Fruit fly (Drosophila melanogaster): ENCODE results near the gene CG14963.

The CG14963 gene

DNA sequence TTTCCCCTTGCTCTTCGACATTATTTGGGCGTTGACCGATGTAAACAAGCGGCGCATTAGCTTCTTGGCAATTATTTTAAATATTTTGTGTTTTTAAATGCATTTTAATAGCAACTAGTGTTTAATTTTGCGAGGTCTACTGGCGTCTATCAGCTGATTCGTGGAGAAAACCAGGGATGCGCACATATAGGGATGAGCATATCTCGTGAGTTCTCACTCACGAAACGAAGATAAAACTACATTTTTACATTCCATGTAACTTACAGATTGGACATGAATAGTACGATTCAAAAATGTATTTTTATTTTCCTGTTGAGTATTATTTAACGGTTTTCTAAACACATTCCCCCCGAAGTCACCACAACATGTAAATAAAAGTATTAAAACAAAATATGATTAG is 25.1 kb upstream of the CG14963 start, which contains the start of gene CG14966 (continued):
- TF ChIP-seq Xbp1 (GFP tag; optimal IDR thresholded peaks at IDR 0.05): peak; percentile 52
- TF ChIP-seq CG9609 (GFP tag; optimal IDR thresholded peaks at IDR 0.05): no peak
- TF ChIP-seq CG17361 (GFP tag; IDR thresholded peaks at IDR 0.05): 0 out of 3 replicates have a peak, but pooled peaks have one; percentile 24
- TF ChIP-seq vfl (GFP tag; optimal IDR thresholded peaks at IDR 0.05): peak; percentile 28
- TF ChIP-seq Opbp (GFP tag; IDR thresholded peaks at IDR 0.05; ENCODE audit: partially characterized antibody): peak; percentile 87
- peak; percentile 4 for TF ChIP-seq Chrac-16 (GFP tag; optimal IDR thresholded peaks at IDR 0.05)
- TF ChIP-seq CG2129 (GFP tag; IDR thresholded peaks at IDR 0.05; ENCODE audit: partially characterized antibody): peak; percentile 80
- peak; percentile 70 for TF ChIP-seq CHES-1-like (GFP tag; optimal IDR thresholded peaks at IDR 0.05)
- TF ChIP-seq HLH4C (GFP tag; IDR thresholded peaks at IDR 0.05; ENCODE audit: partially characterized antibody): peak; percentile 76
- TF ChIP-seq gro (GFP tag; optimal IDR thresholded peaks at IDR 0.05): peak; percentile 58
- peak; percentile 76 for TF ChIP-seq trem (tag; optimal IDR thresholded peaks at IDR 0.05)
- no peak for TF ChIP-seq Usf (GFP tag; optimal IDR thresholded peaks at IDR 0.05)
- TF ChIP-seq CG2678 (tag; optimal IDR thresholded peaks at IDR 0.05): peak; percentile 4
- TF ChIP-seq MESR4 (GFP tag; optimal IDR thresholded peaks at IDR 0.05): peak; percentile 62
- TF ChIP-seq H2.0 (GFP tag; IDR thresholded peaks at IDR 0.05): 0 out of 2 replicates have a peak, but pooled peaks have one; percentile 6
- peak; percentile 91 for TF ChIP-seq CG42726 (GFP tag; IDR thresholded peaks at IDR 0.05; ENCODE audit: partially characterized antibody)
- TF ChIP-seq bigmax (GFP tag; optimal IDR thresholded peaks at IDR 0.05): peak; percentile 8
- peak; percentile 43 for TF ChIP-seq luna (GFP tag; optimal IDR thresholded peaks at IDR 0.05)
- TF ChIP-seq CrebB (tag; optimal IDR thresholded peaks at IDR 0.05): no peak
- peak; percentile 80 for TF ChIP-seq zen2 (GFP tag; IDR thresholded peaks at IDR 0.05; ENCODE audit: partially characterized antibody)
- no peak for TF ChIP-seq CG7556 (GFP tag; optimal IDR thresholded peaks at IDR 0.05)
- TF ChIP-seq CG16813 (GFP tag; IDR thresholded peaks at IDR 0.05; ENCODE audit: partially characterized antibody): peak; percentile 91
- peak; percentile 0 for TF ChIP-seq CG7786 (GFP tag; optimal IDR thresholded peaks at IDR 0.05)
- TF ChIP-seq mam (GFP tag; optimal IDR thresholded peaks at IDR 0.05): peak; percentile 62
- TF ChIP-seq CG12391 (tag; optimal IDR thresholded peaks at IDR 0.05): peak; percentile 33
- TF ChIP-seq CG2120 (GFP tag; optimal IDR thresholded peaks at IDR 0.05): peak; percentile 66
- peak; percentile 88 for TF ChIP-seq sens (GFP tag)
- peak; percentile 23 for TF ChIP-seq Bteb2 (GFP tag; optimal IDR thresholded peaks at IDR 0.05)
- peak; percentile 64 for TF ChIP-seq Nf-YC (tag; optimal IDR thresholded peaks at IDR 0.05)
- TF ChIP-seq nerfin-2 (GFP tag; IDR thresholded peaks at IDR 0.05; ENCODE audit: partially characterized antibody): peak; percentile 66; the same call in 1 of the 2 replicates
- peak; percentile 13 for TF ChIP-seq CG30403 (GFP tag; optimal IDR thresholded peaks at IDR 0.05)
- TF ChIP-seq CG14441 (GFP tag; IDR thresholded peaks at IDR 0.05): 0 out of 2 replicates have a peak, but pooled peaks have one; percentile 16
- TF ChIP-seq chm (GFP tag; IDR thresholded peaks at IDR 0.05): peak; percentile 30; the same call in 1 of the 2 replicates
- TF ChIP-seq CG8924 (tag; optimal IDR thresholded peaks at IDR 0.05): no peak
- TF ChIP-seq sob (GFP tag; IDR thresholded peaks at IDR 0.05): 0 out of 2 replicates have a peak, but pooled peaks have one; percentile 38
- TF ChIP-seq CG5180 (GFP tag; optimal IDR thresholded peaks at IDR 0.05): no peak
- peak; percentile 11 for TF ChIP-seq pfk (GFP tag; optimal IDR thresholded peaks at IDR 0.05)
- peak; percentile 89 for TF ChIP-seq Med (GFP tag)
- peak; percentile 78 for TF ChIP-seq inv (GFP tag; IDR thresholded peaks at IDR 0.05; ENCODE audit: partially characterized antibody)
- peak; percentile 73 for TF ChIP-seq Rfx (GFP tag; IDR thresholded peaks at IDR 0.05)
- peak; percentile 20 to 48 for TF ChIP-seq dpn (GFP tag; optimal IDR thresholded peaks at IDR 0.05)
- TF ChIP-seq Dad (GFP tag; optimal IDR thresholded peaks at IDR 0.05): no peak
- peak; percentile 43 for TF ChIP-seq nmo (GFP tag; optimal IDR thresholded peaks at IDR 0.05)
- TF ChIP-seq CG9797 (GFP tag; optimal IDR thresholded peaks at IDR 0.05): peak; percentile 35
- TF ChIP-seq CG34422 (GFP tag; IDR thresholded peaks at IDR 0.05): peak; percentile 87; the same call in 2 of the 3 replicates
- TF ChIP-seq lilli (GFP tag; optimal IDR thresholded peaks at IDR 0.05): peak; percentile 56
- TF ChIP-seq unc-4 (GFP tag; IDR thresholded peaks at IDR 0.05; ENCODE audit: partially characterized antibody): peak; percentile 91
- peak; percentile 44 for TF ChIP-seq CG12769 (tag; optimal IDR thresholded peaks at IDR 0.05)
